Worm (Caenorhabditis elegans) whole organism, late embryonic: ENCODE data around the gene msp-81.

Experiments
- F13H6.1 ChIP-seq: sonication (generic microtip); optimal IDR thresholded peaks from 2 replicates; lab custom pipeline; 2016; ENCODE audit warnings: missing genetic modification characterization, missing compliant biosample characterization
- ceh-2 ChIP-seq: sonication (generic microtip); optimal IDR thresholded peaks from 2 replicates; lab custom pipeline; 2016; ENCODE audit warnings: missing genotype, missing genetic modification characterization, missing compliant biosample characterization
- ceh-9 ChIP-seq: sonication (generic microtip); optimal IDR thresholded peaks from 2 replicates; lab custom pipeline; 2016; ENCODE audit warnings: mild to moderate bottlenecking, missing genetic modification characterization, inconsistent platforms, missing compliant biosample characterization
- ets-4 ChIP-seq: sonication (generic microtip); optimal IDR thresholded peaks from 2 replicates; lab custom pipeline; 2016; ENCODE audit warnings: missing genetic modification characterization, missing compliant biosample characterization
- fkh-10 ChIP-seq: fragments of 150-350 bp; optimal IDR thresholded peaks from 2 replicates; lab custom pipeline; 2014; ENCODE audit warnings: missing biosample characterization, missing genetic modification reagents, missing genetic modification characterization
- nhr-11 ChIP-seq: fragments of 150-350 bp; optimal IDR thresholded peaks from 2 replicates; lab custom pipeline; 2014; ENCODE audit warnings: missing biosample characterization, missing genetic modification characterization
- pha-4 ChIP-seq: fragments of 150-350 bp; optimal IDR thresholded peaks from 2 replicates; lab custom pipeline; 2018; ENCODE audit warnings: missing biosample characterization, missing genetic modification reagents, missing genetic modification characterization
- unc-3 ChIP-seq, 2 experiments: fragments of 200-800 bp in 1 of 2; sonication (Bioruptor generic) in 1 of 2; sonication (generic microtip) in 1 of 2; conservative IDR thresholded peaks in 1 of 2; optimal IDR thresholded peaks in 1 of 2; 2 replicates each; pipeline versions ENCODE4 v1.3.6 to Lab custom; 2016 to 2022; ENCODE audit warnings: missing compliant biosample characterization in 2 of 2, missing genetic modification characterization in 2 of 2, missing genetic modification reagents in 1 of 2
- ztf-16 ChIP-seq: sonication (generic microtip); optimal IDR thresholded peaks from 2 replicates; lab custom pipeline; 2017; ENCODE audit warnings: missing genetic modification characterization, missing compliant biosample characterization

ce11 chrIV:9863817-9864216, 27.6 kb upstream of the msp-81 start, which contains the start of gene K07F5.16:
- TF ChIP-seq nhr-11 (tag; lab: Kevin White, UChicago) = no peak
- no peak for TF ChIP-seq ceh-9 (tag; lab: Kevin White, UChicago)
- TF ChIP-seq ets-4 (tag; lab: Kevin White, UChicago) = no peak
- TF ChIP-seq pha-4 (tag; lab: Kevin White, UChicago) = no peak
- TF ChIP-seq ceh-2 (tag; lab: Kevin White, UChicago) = no peak
- TF ChIP-seq ztf-16 (tag; lab: Kevin White, UChicago) = no peak
- no peak for TF ChIP-seq F13H6.1 (tag; lab: Kevin White, UChicago)
- no peak for TF ChIP-seq fkh-10 (GFP tag; lab: Kevin White, UChicago)
- no peak for TF ChIP-seq unc-3 (GFP tag; conservative IDR thresholded peaks at IDR 0.05; lab: Robert Waterston, UW)
- no peak for TF ChIP-seq unc-3 (tag; optimal IDR thresholded peaks at IDR 0.05; lab: Kevin White, UChicago)
